Fruit fly (Drosophila melanogaster) whole organism, embryonic: ENCODE data around the gene CG8509.
A peak's percentile ranks its signal among the peaks of the same experiment; 100 is the strongest.

Experiments
- BEAF-32 ChIP-seq: fragments of 200-800 bp; sonication (Bioruptor generic); optimal IDR thresholded peaks from 3 replicates; lab custom pipeline; 2017; ENCODE audit warnings: missing biosample characterization, missing genetic modification characterization, mild to moderate bottlenecking, moderate library complexity, missing genetic modification reagents
- Bgb ChIP-seq: fragments of 200-800 bp; sonication (Bioruptor generic); IDR thresholded peaks from 2 replicates; pipeline ENCODE4 v1.3.6; 2022; ENCODE audit warnings: missing biosample characterization, missing genetic modification characterization; ENCODE audit not compliant: partially characterized antibody
- CG11456 ChIP-seq: fragments of 200-800 bp; sonication (Bioruptor generic); IDR thresholded peaks from 3 replicates; pipeline ENCODE4 v1.3.6; 2022; ENCODE audit warnings: missing biosample characterization, missing genetic modification characterization
- CG14710 ChIP-seq: fragments of 200-800 bp; sonication (Bioruptor generic); optimal IDR thresholded peaks from 3 replicates; lab custom pipeline; 2019; ENCODE audit warnings: missing biosample characterization, mild to moderate bottlenecking, missing genetic modification characterization, moderate library complexity
- CG14860 ChIP-seq: fragments of 200-800 bp; sonication (Bioruptor generic); IDR thresholded peaks from 3 replicates; pipeline ENCODE4 v1.3.6; 2022; ENCODE audit warnings: missing biosample characterization, missing genetic modification characterization; ENCODE audit not compliant: partially characterized antibody
- CG16813 ChIP-seq: fragments of 200-800 bp; sonication (Bioruptor generic); IDR thresholded peaks from 3 replicates; pipeline ENCODE4 v1.3.6; 2022; ENCODE audit warnings: missing biosample characterization, missing genetic modification characterization; ENCODE audit not compliant: partially characterized antibody
- CG2129 ChIP-seq: fragments of 200-800 bp; sonication (Bioruptor generic); IDR thresholded peaks from 2 replicates; pipeline ENCODE4 v1.3.6; 2022; ENCODE audit warnings: missing biosample characterization, missing genetic modification characterization; ENCODE audit not compliant: partially characterized antibody
- CG30020 ChIP-seq: fragments of 200-800 bp; optimal IDR thresholded peaks from 2 replicates; lab custom pipeline; 2019; ENCODE audit warnings: missing biosample characterization, mild to moderate bottlenecking, missing genetic modification characterization, moderate library complexity
- CG3847 ChIP-seq: fragments of 200-800 bp; sonication (Bioruptor generic); IDR thresholded peaks from 2 replicates; pipeline ENCODE4 v1.3.6; 2022; ENCODE audit warnings: missing biosample characterization, missing genetic modification characterization
- CG42726 ChIP-seq: fragments of 200-800 bp; sonication (Bioruptor generic); IDR thresholded peaks from 2 replicates; pipeline ENCODE4 v1.3.6; 2022; ENCODE audit warnings: missing biosample characterization, missing genetic modification characterization; ENCODE audit not compliant: partially characterized antibody
- CG6791 ChIP-seq: fragments of 200-800 bp; sonication (Bioruptor generic); IDR thresholded peaks from 3 replicates; pipeline ENCODE4 v1.3.6; 2022; ENCODE audit warnings: missing biosample characterization, missing genetic modification characterization; ENCODE audit not compliant: partially characterized antibody
- CG7357 ChIP-seq: fragments of 200-800 bp; sonication (Bioruptor generic); IDR thresholded peaks from 3 replicates; pipeline ENCODE4 v1.3.6; 2022; ENCODE audit warnings: missing biosample characterization, missing genetic modification characterization
- CG7963 ChIP-seq: fragments of 200-800 bp; sonication (Bioruptor generic); IDR thresholded peaks from 3 replicates; pipeline ENCODE4 v1.3.6; 2022; ENCODE audit warnings: missing biosample characterization, missing genetic modification characterization; ENCODE audit not compliant: partially characterized antibody
- CG8290 ChIP-seq, 3 experiments: fragments of 200-800 bp; sonication (Bioruptor generic); optimal IDR thresholded peaks; 2 replicates each; lab custom pipeline; 2016 to 2019; ENCODE audit warnings: missing biosample characterization in 3 of 3, missing genetic modification characterization in 3 of 3, mild to moderate bottlenecking in 2 of 3, moderate library complexity in 1 of 3
- Dll ChIP-seq: fragments of 200-800 bp; sonication (Bioruptor generic); IDR thresholded peaks from 4 replicates; pipeline ENCODE4 v1.3.6; 2022; ENCODE audit warnings: missing biosample characterization, missing genetic modification characterization; ENCODE audit not compliant: partially characterized antibody
- Dref ChIP-seq: fragments of 200-800 bp; sonication (Bioruptor generic); IDR thresholded peaks from 2 replicates; pipeline ENCODE4 v1.3.6; 2022; ENCODE audit warnings: missing biosample characterization, missing genetic modification characterization
- HLH4C ChIP-seq: fragments of 200-800 bp; sonication (Bioruptor generic); IDR thresholded peaks from 3 replicates; pipeline ENCODE4 v1.3.6; 2022; ENCODE audit warnings: missing biosample characterization, missing genetic modification characterization; ENCODE audit not compliant: partially characterized antibody
- Hr78 ChIP-seq, 2 experiments: fragments of 200-800 bp in 1 of 2; fragments of >200 bp in 1 of 2; sonication (Bioruptor generic) in 1 of 2; optimal IDR thresholded peaks; 2 replicates each; lab custom pipeline; 2017 to 2019; ENCODE audit warnings: missing biosample characterization in 2 of 2, missing genetic modification characterization in 2 of 2, mild to moderate bottlenecking in 1 of 2, moderate library complexity in 1 of 2
- MBD-R2 ChIP-seq: fragments of 200-800 bp; sonication (Bioruptor generic); IDR thresholded peaks from 2 replicates; pipeline ENCODE4 v1.3.6; 2022; ENCODE audit warnings: missing biosample characterization, missing genetic modification characterization
- MESR4 ChIP-seq: fragments of 200-800 bp; sonication (Bioruptor generic); optimal IDR thresholded peaks from 2 replicates; lab custom pipeline; 2018; ENCODE audit warnings: missing biosample characterization, mild to moderate bottlenecking, missing genetic modification characterization, moderate library complexity
- Med ChIP-seq: fragments of 200-800 bp; sonication (Bioruptor generic); peaks from one replicate; lab custom pipeline; 2016; ENCODE audit warnings: missing biosample characterization, missing genetic modification characterization, mild to moderate bottlenecking, inconsistent platforms, moderate library complexity
- Opbp ChIP-seq: fragments of 200-800 bp; sonication (Bioruptor generic); IDR thresholded peaks from 3 replicates; pipeline ENCODE4 v1.3.6; 2022; ENCODE audit warnings: missing biosample characterization, missing genetic modification characterization; ENCODE audit not compliant: partially characterized antibody
- Ptx1 ChIP-seq: fragments of 200-800 bp; sonication (Bioruptor generic); IDR thresholded peaks from 2 replicates; pipeline ENCODE4 v1.3.6; 2022; ENCODE audit warnings: missing biosample characterization, missing genetic modification characterization
- Rfx ChIP-seq: fragments of 200-800 bp; sonication (Bioruptor generic); IDR thresholded peaks from 2 replicates; pipeline ENCODE4 v1.3.6; 2022; ENCODE audit warnings: missing biosample characterization, missing genetic modification characterization
- Scr ChIP-seq: fragments of 200-800 bp; sonication (Bioruptor generic); IDR thresholded peaks from 2 replicates; pipeline ENCODE4 v1.3.6; 2022; ENCODE audit warnings: missing biosample characterization, missing genetic modification characterization; ENCODE audit not compliant: partially characterized antibody
- amos ChIP-seq: fragments of 200-800 bp; sonication (Bioruptor generic); IDR thresholded peaks from 2 replicates; pipeline ENCODE4 v1.3.6; 2022; ENCODE audit warnings: missing biosample characterization, missing genetic modification characterization; ENCODE audit not compliant: partially characterized antibody
- ato ChIP-seq: fragments of 200-800 bp; sonication (Bioruptor generic); IDR thresholded peaks from 2 replicates; pipeline ENCODE4 v1.3.6; 2022; ENCODE audit warnings: missing biosample characterization, missing genetic modification characterization; ENCODE audit not compliant: partially characterized antibody
- bbx ChIP-seq: fragments of 200-800 bp; sonication (Bioruptor generic); IDR thresholded peaks from 2 replicates; pipeline ENCODE4 v1.3.6; 2022; ENCODE audit warnings: missing biosample characterization, missing genetic modification characterization; ENCODE audit not compliant: partially characterized antibody
- crp ChIP-seq, 2 experiments: fragments of 200-800 bp; sonication (Bioruptor generic); optimal IDR thresholded peaks; 2 replicates in 1 of 2; 3 replicates in 1 of 2; lab custom pipeline; 2017; ENCODE audit warnings: missing biosample characterization in 2 of 2, missing genetic modification characterization in 2 of 2, mild to moderate bottlenecking in 1 of 2, moderate library complexity in 1 of 2
- gfzf ChIP-seq: fragments of 200-800 bp; sonication (Bioruptor generic); optimal IDR thresholded peaks from 2 replicates; lab custom pipeline; 2016; ENCODE audit warnings: missing biosample characterization, mild to moderate bottlenecking, missing genetic modification characterization, moderate library complexity
- hb ChIP-seq: fragments of 200-800 bp; sonication (Bioruptor generic); IDR thresholded peaks from 3 replicates; pipeline ENCODE4 v1.3.6; 2022; ENCODE audit warnings: missing biosample characterization, missing genetic modification characterization; ENCODE audit not compliant: partially characterized antibody
- inv ChIP-seq: fragments of 200-800 bp; sonication (Bioruptor generic); IDR thresholded peaks from 2 replicates; pipeline ENCODE4 v1.3.6; 2022; ENCODE audit warnings: missing biosample characterization, missing genetic modification characterization; ENCODE audit not compliant: partially characterized antibody
- knrl ChIP-seq: fragments of 200-800 bp; sonication (Bioruptor generic); IDR thresholded peaks from 3 replicates; pipeline ENCODE4 v1.3.6; 2022; ENCODE audit warnings: missing biosample characterization, missing genetic modification characterization; ENCODE audit not compliant: partially characterized antibody
- lola ChIP-seq, 3 experiments: fragments of >200 bp in 2 of 3; fragments of 200-800 bp in 1 of 3; sonication (Bioruptor generic) in 1 of 3; optimal IDR thresholded peaks; 2 replicates each; lab custom pipeline; 2017 to 2019; ENCODE audit warnings: missing biosample characterization in 3 of 3, missing genetic modification characterization in 3 of 3, mild to moderate bottlenecking in 1 of 3, moderate library complexity in 1 of 3
- mld ChIP-seq: fragments of 200-800 bp; sonication (Bioruptor generic); IDR thresholded peaks from 3 replicates; pipeline ENCODE4 v1.3.6; 2022; ENCODE audit warnings: missing biosample characterization, missing genetic modification characterization; ENCODE audit not compliant: partially characterized antibody
- nerfin-2 ChIP-seq: fragments of 200-800 bp; sonication (Bioruptor generic); IDR thresholded peaks from 2 replicates; pipeline ENCODE4 v1.3.6; 2022; ENCODE audit warnings: missing biosample characterization, missing genetic modification characterization; ENCODE audit not compliant: partially characterized antibody
- pzg ChIP-seq: fragments of 200-800 bp; sonication (Bioruptor generic); optimal IDR thresholded peaks from 3 replicates; lab custom pipeline; 2018; ENCODE audit warnings: missing biosample characterization, mild to moderate bottlenecking, missing genetic modification characterization, moderate library complexity
- slbo ChIP-seq: fragments of 200-800 bp; sonication (Bioruptor generic); IDR thresholded peaks from 2 replicates; pipeline ENCODE4 v1.3.6; 2022; ENCODE audit warnings: missing biosample characterization, missing genetic modification characterization
- sna ChIP-seq: fragments of 200-800 bp; sonication (Bioruptor generic); IDR thresholded peaks from 2 replicates; pipeline ENCODE4 v1.3.6; 2022; ENCODE audit warnings: missing biosample characterization, missing genetic modification characterization; ENCODE audit not compliant: partially characterized antibody
- ssp ChIP-seq: fragments of 200-800 bp; sonication (Bioruptor generic); IDR thresholded peaks from 2 replicates; pipeline ENCODE4 v1.3.6; 2022; ENCODE audit warnings: missing biosample characterization, missing genetic modification characterization
- tna ChIP-seq: fragments of 200-800 bp; sonication (Bioruptor generic); IDR thresholded peaks from 2 replicates; pipeline ENCODE4 v1.3.6; 2022; ENCODE audit warnings: missing biosample characterization, missing genetic modification characterization; ENCODE audit not compliant: partially characterized antibody
- unc-4 ChIP-seq: fragments of 200-800 bp; sonication (Bioruptor generic); IDR thresholded peaks from 2 replicates; pipeline ENCODE4 v1.3.6; 2022; ENCODE audit warnings: missing biosample characterization, missing genetic modification characterization; ENCODE audit not compliant: partially characterized antibody
- vnd ChIP-seq: fragments of 200-800 bp; sonication (Bioruptor generic); IDR thresholded peaks from 3 replicates; pipeline ENCODE4 v1.3.6; 2022; ENCODE audit warnings: missing biosample characterization, missing genetic modification characterization; ENCODE audit not compliant: partially characterized antibody
- zen2 ChIP-seq: fragments of 200-800 bp; sonication (Bioruptor generic); IDR thresholded peaks from 3 replicates; pipeline ENCODE4 v1.3.6; 2022; ENCODE audit warnings: missing biosample characterization, missing genetic modification characterization; ENCODE audit not compliant: partially characterized antibody

The CG8509 gene

DNA sequence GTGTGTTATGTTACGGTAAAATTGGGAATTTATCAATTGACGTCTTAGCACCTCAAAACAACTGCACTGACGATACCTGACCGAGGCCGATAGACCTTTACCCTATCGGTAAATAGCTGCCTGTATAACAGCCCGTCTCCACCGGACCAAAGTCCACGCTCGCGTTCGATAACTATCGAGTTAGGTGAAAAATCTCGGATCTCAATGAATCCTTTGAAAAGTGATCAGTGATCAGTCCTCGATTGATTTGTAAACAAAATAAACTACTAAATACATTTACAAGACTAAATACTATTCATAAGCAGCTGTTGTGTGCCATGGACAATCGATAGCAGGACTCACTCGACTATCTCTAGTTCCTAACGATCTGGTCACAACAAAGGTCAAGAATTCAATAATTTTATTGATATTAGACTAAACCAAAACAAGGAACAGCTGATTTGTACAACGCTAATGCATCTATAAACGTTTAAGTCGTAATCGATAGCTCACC lies 13.4 kb upstream of the CG8509 start, which contains the start of gene sordd1 (continued):
- TF ChIP-seq CG8290 (GFP tag; optimal IDR thresholded peaks at IDR 0.05; lab: Kevin White, UChicago) (peak; percentile 74), CG8290 (tag; optimal IDR thresholded peaks at IDR 0.05; lab: Kevin White, UChicago) (peak in 1 of 2 experiments; percentile 63), lola (GFP tag; optimal IDR thresholded peaks at IDR 0.05; lab: Kevin White, UChicago) (peak in 1 of 3 experiments; percentile 77), nerfin-2 (GFP tag; lab: Robert Waterston, UW) (peak; percentile 88), Bgb (peak; percentile 91), MESR4 (GFP tag; lab: Kevin White, UChicago) (peak; percentile 8), CG2129 (GFP tag; lab: Robert Waterston, UW) (peak; percentile 81), ssp (peak; percentile 98), MBD-R2 (GFP tag; lab: Robert Waterston, UW) (peak; percentile 31; the same call in 1 of the 2 replicates), CG3847 (GFP tag; lab: Robert Waterston, UW) (peak; percentile 35; the same call in 1 of the 2 replicates), BEAF-32 (peak; percentile 81), Hr78 (GFP tag; optimal IDR thresholded peaks at IDR 0.05; lab: Kevin White, UChicago) (peak in 1 of 2 experiments; percentile 58), Dref (GFP tag; lab: Robert Waterston, UW) (peak; percentile 79), CG42726 (GFP tag; lab: Robert Waterston, UW) (peak; percentile 87), tna (GFP tag; lab: Robert Waterston, UW) (peak; percentile 86), CG7357 (GFP tag; lab: Robert Waterston, UW) (peak; percentile 96), ato (peak; percentile 81), slbo (GFP tag; lab: Robert Waterston, UW) (peak; percentile 39; the same call in 1 of the 2 replicates), knrl (GFP tag; lab: Robert Waterston, UW) (peak; percentile 93), hb (GFP tag; lab: Robert Waterston, UW) (peak; percentile 82), zen2 (GFP tag; lab: Robert Waterston, UW) (peak; percentile 75; the same call in 2 of the 3 replicates), Scr (GFP tag; lab: Robert Waterston, UW) (peak; percentile 92), Ptx1 (GFP tag; lab: Robert Waterston, UW) (0 out of 2 replicates have a peak, but pooled peaks have one; percentile 23), CG7963 (GFP tag; lab: Robert Waterston, UW) (peak; percentile 85), CG14860 (GFP tag; lab: Robert Waterston, UW) (peak; percentile 89), Opbp (GFP tag; lab: Robert Waterston, UW) (peak; percentile 88), vnd (GFP tag; lab: Robert Waterston, UW) (peak; percentile 90), bbx (GFP tag; lab: Robert Waterston, UW) (peak; percentile 85), CG11456 (GFP tag; lab: Robert Waterston, UW) (peak; percentile 51; the same call in 1 of the 3 replicates), pzg (GFP tag; lab: Kevin White, UChicago) (peak; percentile 31), Rfx (GFP tag; lab: Robert Waterston, UW) (0 out of 2 replicates have a peak, but pooled peaks have one; percentile 27), CG16813 (GFP tag; lab: Robert Waterston, UW) (peak; percentile 97), mld (GFP tag; lab: Robert Waterston, UW) (peak; percentile 82), Med (GFP tag; lab: Kevin White, UChicago) (peak; percentile 3), Dll (peak; percentile 87), amos (GFP tag; lab: Robert Waterston, UW) (peak; percentile 93), CG30020 (tag; lab: Kevin White, UChicago) (peak; percentile 86), inv (GFP tag; lab: Robert Waterston, UW) (peak; percentile 95), crp (GFP tag; optimal IDR thresholded peaks at IDR 0.05; lab: Kevin White, UChicago) (peak in 1 of 2 experiments; percentile 27), CG6791 (peak; percentile 97), gfzf (peak; percentile 2), unc-4 (GFP tag; lab: Robert Waterston, UW) (peak; percentile 85), sna (GFP tag; lab: Robert Waterston, UW) (peak; percentile 70; the same call in 1 of the 2 replicates), CG14710 (tag; lab: Kevin White, UChicago) (peak; percentile 4), HLH4C (GFP tag; lab: Robert Waterston, UW) (peak; percentile 92)
